Fruit fly (Drosophila melanogaster) whole organism, wandering third instar larva: Measurements from ENCODE around the gene Sclp.

Experiments
- Abd-B ChIP-seq: fragments of >200 bp; optimal IDR thresholded peaks from 2 replicates; lab custom pipeline; 2017; ENCODE audit warnings: missing biosample characterization, missing genetic modification characterization
- Dfd ChIP-seq: fragments of >200 bp; optimal IDR thresholded peaks from 2 replicates; lab custom pipeline; 2017; ENCODE audit warnings: missing biosample characterization, missing genetic modification characterization
- br ChIP-seq: fragments of 200-800 bp; sonication (Bioruptor generic); optimal IDR thresholded peaks from 2 replicates; lab custom pipeline; 2016; ENCODE audit warnings: missing biosample characterization, missing genetic modification characterization
- fru ChIP-seq: fragments of 200-800 bp; sonication (Bioruptor generic); optimal IDR thresholded peaks from 3 replicates; lab custom pipeline; 2016; ENCODE audit warnings: missing biosample characterization, mild to moderate bottlenecking, missing genetic modification characterization
- lola ChIP-seq: fragments of >200 bp; optimal IDR thresholded peaks from 2 replicates; lab custom pipeline; 2017; ENCODE audit warnings: missing biosample characterization, missing genetic modification characterization
- psq ChIP-seq: fragments of 200-800 bp; sonication (Bioruptor generic); optimal IDR thresholded peaks from 3 replicates; lab custom pipeline; 2017; ENCODE audit warnings: missing biosample characterization, mild to moderate bottlenecking, missing genetic modification characterization, moderate library complexity
- usp ChIP-seq: fragments of >200 bp; optimal IDR thresholded peaks from 2 replicates; lab custom pipeline; 2017; ENCODE audit warnings: missing biosample characterization, missing genetic modification characterization

DNA sequence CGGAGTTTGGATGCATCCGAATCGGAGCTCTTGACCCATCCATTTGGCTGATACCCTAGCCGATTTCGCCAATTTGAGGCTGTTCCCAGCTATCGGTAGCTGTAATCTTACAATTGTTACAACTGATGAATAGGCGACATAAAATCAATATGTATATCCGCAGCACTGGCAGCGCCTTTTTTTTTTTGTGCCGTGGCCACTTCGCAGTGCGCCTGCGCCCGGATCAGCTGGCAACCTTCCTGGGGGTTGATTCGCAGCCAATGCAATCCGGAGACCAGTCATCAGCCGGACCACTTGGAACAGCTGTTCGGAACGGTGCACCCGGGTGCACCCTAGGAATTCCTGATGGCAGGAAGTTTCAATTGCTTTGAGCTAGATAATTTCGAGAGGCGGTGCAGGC, 6.3 kb upstream of the Sclp start, which contains the start of gene Pdzd8:
- TF ChIP-seq psq (GFP tag; lab: Kevin White, UChicago), result no peak
- no peak for TF ChIP-seq usp (GFP tag; lab: Kevin White, UChicago)
- TF ChIP-seq fru (GFP tag; lab: Kevin White, UChicago), result no peak
- TF ChIP-seq Dfd (GFP tag; lab: Kevin White, UChicago), result no peak
- TF ChIP-seq br (GFP tag; lab: Kevin White, UChicago), result no peak
- TF ChIP-seq Abd-B (GFP tag; lab: Kevin White, UChicago), result no peak
- TF ChIP-seq lola (GFP tag; lab: Kevin White, UChicago), result no peak
